Fruit fly (Drosophila melanogaster): ENCODE data around the gene Mob2.

dm6 chr3L:11555662-11556460, 6.2 kb downstream of the Mob2 start:
- no peak for TF ChIP-seq usp (GFP tag; optimal IDR thresholded peaks at IDR 0.05)
- TF ChIP-seq psq (optimal IDR thresholded peaks at IDR 0.05): no peak
- no peak for TF ChIP-seq pan (optimal IDR thresholded peaks at IDR 0.05)
- TF ChIP-seq EcR (GFP tag; optimal IDR thresholded peaks at IDR 0.05): no peak
- no peak for TF ChIP-seq Dll (optimal IDR thresholded peaks at IDR 0.05)

All from whole organism.